Worm (Caenorhabditis elegans): ENCODE data around the gene ZK822.10.

DNA sequence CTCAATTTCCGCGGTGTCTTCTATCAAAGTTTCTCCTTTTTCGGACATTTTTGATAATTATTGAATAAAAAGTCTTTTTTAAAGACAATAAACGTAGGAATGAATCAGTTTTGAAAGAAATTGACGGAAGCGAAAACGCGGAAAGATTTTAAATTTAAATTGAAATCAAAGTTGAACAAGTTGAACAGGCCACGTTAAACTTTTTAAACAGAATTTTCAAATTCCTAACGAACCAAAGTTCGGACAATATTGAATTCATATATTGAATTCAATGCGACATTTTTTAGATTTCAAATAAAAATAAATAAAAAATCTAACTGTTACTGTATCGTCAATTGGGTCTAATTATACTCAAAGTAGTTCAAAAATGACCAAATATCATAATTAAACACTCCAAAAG is 32.8 kb downstream of the ZK822.10 start, which contains the start of gene hdl-1:
- no peak for TF ChIP-seq F13C5.2 (tag; optimal IDR thresholded peaks at IDR 0.05)
- no peak for TF ChIP-seq hmg-4 (GFP tag; optimal IDR thresholded peaks at IDR 0.05)
- no peak for TF ChIP-seq pes-1 (GFP tag; IDR thresholded peaks at IDR 0.05)
- no peak for TF ChIP-seq hnd-1 (tag; optimal IDR thresholded peaks at IDR 0.05)
- no peak for TF ChIP-seq ama-1 (optimal IDR thresholded peaks at IDR 0.05)
- no peak for TF ChIP-seq flt-1 (GFP tag; IDR thresholded peaks at IDR 0.05)
- TF ChIP-seq hmbx-1 (tag; optimal IDR thresholded peaks at IDR 0.05), result no peak
- no peak for TF ChIP-seq tra-4 (tag; optimal IDR thresholded peaks at IDR 0.05)
- TF ChIP-seq tbx-37 (GFP tag; conservative IDR thresholded peaks at IDR 0.05), result no peak
- no peak for TF ChIP-seq sea-1 (GFP tag; conservative IDR thresholded peaks at IDR 0.05)
- no peak for TF ChIP-seq ceh-36 (tag; optimal IDR thresholded peaks at IDR 0.05)
- TF ChIP-seq B0310.2 (tag; optimal IDR thresholded peaks at IDR 0.05), result no peak
